Worm (Caenorhabditis elegans) whole organism, L1 larva: Measurements from ENCODE around the gene ipla-7.

Experiments used
- C34B4.2 ChIP-seq: sonication (generic microtip); optimal IDR thresholded peaks from 2 replicates; lab custom pipeline; 2017; ENCODE audit warnings: mild to moderate bottlenecking, missing genetic modification characterization, missing compliant biosample characterization
- Y116A8C.19 ChIP-seq: sonication (generic microtip); optimal IDR thresholded peaks from 2 replicates; lab custom pipeline; 2016; ENCODE audit warnings: missing compliant biosample characterization, missing genetic modification characterization, borderline replicate concordance
- ceh-63 ChIP-seq: fragments of 200-800 bp; sonication (Bioruptor generic); optimal IDR thresholded peaks from 2 replicates; lab custom pipeline; 2018; ENCODE audit warnings: mild to moderate bottlenecking, missing genetic modification characterization, missing compliant biosample characterization
- ceh-8 ChIP-seq: fragments of 200-800 bp; sonication (Bioruptor generic); optimal IDR thresholded peaks from 2 replicates; lab custom pipeline; 2018; ENCODE audit warnings: mild to moderate bottlenecking, missing genetic modification characterization, moderate library complexity, missing compliant biosample characterization
- ceh-82 ChIP-seq, 3 experiments: fragments of 150-350 bp in 1 of 3; sonication (generic microtip) in 2 of 3; optimal IDR thresholded peaks; 2 replicates each; lab custom pipeline; 2014 to 2017; ENCODE audit warnings: missing biosample characterization in 3 of 3, missing genetic modification characterization in 3 of 3
- ceh-90 ChIP-seq: sonication (generic microtip); optimal IDR thresholded peaks from 2 replicates; lab custom pipeline; 2016; ENCODE audit warnings: missing genetic modification characterization, missing compliant biosample characterization
- dsc-1 ChIP-seq: sonication (generic microtip); optimal IDR thresholded peaks from 2 replicates; lab custom pipeline; 2016; ENCODE audit warnings: mild to moderate bottlenecking, missing genetic modification characterization, missing compliant biosample characterization
- efl-1 ChIP-seq, 4 experiments: fragments of 150-350 bp; optimal IDR thresholded peaks in 3 of 4; peaks in 1 of 4; 1 replicate in 1 of 4; 2 replicates in 3 of 4; lab custom pipeline; 2014; ENCODE audit warnings: missing biosample characterization in 2 of 4, missing genetic modification characterization in 2 of 4, missing genetic modification reagents in 2 of 4
- efl-3 ChIP-seq: fragments of 200-800 bp; sonication (Bioruptor generic); optimal IDR thresholded peaks from 2 replicates; lab custom pipeline; 2018; ENCODE audit warnings: mild to moderate bottlenecking, missing genetic modification characterization, missing compliant biosample characterization
- elt-2 ChIP-seq: sonication (generic microtip); optimal IDR thresholded peaks from 2 replicates; lab custom pipeline; 2016; ENCODE audit warnings: missing genetic modification characterization, mild to moderate bottlenecking, inconsistent platforms, missing compliant biosample characterization, missing genetic modification reagents
- ets-5 ChIP-seq: fragments of 200-800 bp; sonication (Bioruptor generic); IDR thresholded peaks from 2 replicates; pipeline ENCODE4 v1.3.6; 2022; ENCODE audit warnings: missing genetic modification characterization, missing compliant biosample characterization
- grh-1 ChIP-seq: fragments of 200-800 bp; sonication (Bioruptor generic); IDR thresholded peaks from 2 replicates; pipeline ENCODE4 v1.3.6; 2022; ENCODE audit warnings: missing genetic modification reagents, missing genetic modification characterization, missing compliant biosample characterization
- hlh-4 ChIP-seq: sonication (generic microtip); optimal IDR thresholded peaks from 2 replicates; lab custom pipeline; 2016; ENCODE audit warnings: mild to moderate bottlenecking, missing genetic modification characterization, missing compliant biosample characterization
- lin-14 ChIP-seq: fragments of 200-800 bp; sonication (Bioruptor generic); optimal IDR thresholded peaks from 2 replicates; lab custom pipeline; 2018; ENCODE audit warnings: mild to moderate bottlenecking, missing genetic modification characterization, moderate library complexity, missing compliant biosample characterization
- lin-15B ChIP-seq: fragments of 150-350 bp; sonication (generic microtip); optimal IDR thresholded peaks from 3 replicates; lab custom pipeline; 2014; ENCODE audit warnings: missing biosample characterization, missing genetic modification characterization
- lin-35 ChIP-seq, 2 experiments: fragments of 150-350 bp; optimal IDR thresholded peaks; 2 replicates each; lab custom pipeline; 2014; ENCODE audit warnings: missing biosample characterization in 2 of 2, missing genetic modification characterization in 2 of 2, missing genetic modification reagents in 2 of 2
- lir-3 ChIP-seq: sonication (generic microtip); optimal IDR thresholded peaks from 2 replicates; lab custom pipeline; 2016; ENCODE audit warnings: mild to moderate bottlenecking, missing genetic modification characterization, moderate library complexity, missing compliant biosample characterization; ENCODE audit not compliant: poor library complexity
- mef-2 ChIP-seq: fragments of 150-350 bp; optimal IDR thresholded peaks from 2 replicates; lab custom pipeline; 2014; ENCODE audit warnings: missing biosample characterization, missing genetic modification characterization
- nhr-19 ChIP-seq: fragments of 200-800 bp; sonication (Bioruptor generic); conservative IDR thresholded peaks from 2 replicates; pipeline ENCODE4 v1.3.6; 2022; ENCODE audit warnings: missing genetic modification characterization, missing compliant biosample characterization
- nhr-237 ChIP-seq: fragments of 150-350 bp; optimal IDR thresholded peaks from 2 replicates; lab custom pipeline; 2014; ENCODE audit warnings: missing biosample characterization, missing genetic modification characterization
- nhr-28 ChIP-seq: fragments of 150-350 bp; optimal IDR thresholded peaks from 2 replicates; lab custom pipeline; 2014; ENCODE audit warnings: missing biosample characterization, missing genetic modification characterization
- nhr-47 ChIP-seq: sonication (generic microtip); optimal IDR thresholded peaks from 2 replicates; lab custom pipeline; 2016; ENCODE audit warnings: mild to moderate bottlenecking, missing genetic modification characterization, moderate library complexity, missing compliant biosample characterization
- nhr-84 ChIP-seq: sonication (generic microtip); optimal IDR thresholded peaks from 2 replicates; lab custom pipeline; 2017; ENCODE audit warnings: missing biosample characterization, missing genetic modification characterization
- nhr-85 ChIP-seq: sonication (generic microtip); peaks from one replicate; lab custom pipeline; 2016; ENCODE audit warnings: missing genetic modification characterization, inconsistent platforms, missing compliant biosample characterization
- nhr-90 ChIP-seq: sonication (generic microtip); optimal IDR thresholded peaks from 2 replicates; lab custom pipeline; 2016; ENCODE audit warnings: mild to moderate bottlenecking, missing genetic modification characterization, missing compliant biosample characterization; ENCODE audit not compliant: poor library complexity
- pag-3 ChIP-seq: sonication (generic microtip); optimal IDR thresholded peaks from 2 replicates; lab custom pipeline; 2017; ENCODE audit warnings: missing genetic modification characterization, mild to moderate bottlenecking, missing compliant biosample characterization, antibody characterized with exemption, borderline replicate concordance; ENCODE audit not compliant: insufficient read depth
- pax-3 ChIP-seq: fragments of 200-800 bp; sonication (Bioruptor generic); optimal IDR thresholded peaks from 2 replicates; lab custom pipeline; 2018; ENCODE audit warnings: mild to moderate bottlenecking, missing genetic modification characterization, moderate library complexity, missing compliant biosample characterization
- snu-23 ChIP-seq: sonication (generic microtip); optimal IDR thresholded peaks from 2 replicates; lab custom pipeline; 2016; ENCODE audit warnings: missing genetic modification characterization, missing compliant biosample characterization
- sptf-1 ChIP-seq: fragments of 150-350 bp; optimal IDR thresholded peaks from 2 replicates; lab custom pipeline; 2014; ENCODE audit warnings: missing biosample characterization, missing genetic modification characterization
- sup-37 ChIP-seq: fragments of 200-800 bp; sonication (Bioruptor generic); optimal IDR thresholded peaks from 2 replicates; lab custom pipeline; 2018; ENCODE audit warnings: mild to moderate bottlenecking, missing genetic modification characterization, missing compliant biosample characterization
- tbx-2 ChIP-seq: sonication (generic microtip); optimal IDR thresholded peaks from 2 replicates; lab custom pipeline; 2016; ENCODE audit warnings: missing genetic modification characterization, missing compliant biosample characterization
- unc-30 ChIP-seq: sonication (generic microtip); optimal IDR thresholded peaks from 2 replicates; lab custom pipeline; 2017; ENCODE audit warnings: missing biosample characterization, missing genetic modification characterization
- unc-86 ChIP-seq: sonication (generic microtip); optimal IDR thresholded peaks from 2 replicates; lab custom pipeline; 2016; ENCODE audit warnings: missing genetic modification characterization, missing compliant biosample characterization
- unc-98 ChIP-seq: fragments of 200-800 bp; sonication (Bioruptor generic); IDR thresholded peaks from 2 replicates; pipeline ENCODE4 v1.3.6; 2022; ENCODE audit warnings: missing genetic modification characterization, missing compliant biosample characterization
- vab-15 ChIP-seq: sonication (generic microtip); optimal IDR thresholded peaks from 2 replicates; lab custom pipeline; 2017; ENCODE audit warnings: missing genotype, mild to moderate bottlenecking, missing genetic modification characterization, missing compliant biosample characterization

The ipla-7 gene

ce11 chrIV:10056138-10056537 is 6.5 kb downstream of the ipla-7 start, which contains the start of gene T04B2.7:
Gene T04B2.7 (minus strand): TSS chrIV:10056238.
- TF ChIP-seq ceh-82 (tag; optimal IDR thresholded peaks at IDR 0.05; lab: Kevin White, UChicago), result no peak
- TF ChIP-seq ets-5 (GFP tag; lab: Robert Waterston, UW), result no peak
- no peak for TF ChIP-seq elt-2 (tag; lab: Kevin White, UChicago)
- no peak for TF ChIP-seq unc-30 (tag; lab: Kevin White, UChicago)
- no peak for TF ChIP-seq vab-15 (tag; lab: Kevin White, UChicago)
- TF ChIP-seq hlh-4 (tag; lab: Kevin White, UChicago), result no peak
- no peak for TF ChIP-seq lin-15B (tag; lab: Kevin White, UChicago)
- TF ChIP-seq ceh-63 (GFP tag; lab: Kevin White, UChicago), result no peak
- no peak for TF ChIP-seq mef-2 (tag; lab: Kevin White, UChicago)
- TF ChIP-seq lin-35 (GFP tag; optimal IDR thresholded peaks at IDR 0.05; lab: Kevin White, UChicago), result no peak
- TF ChIP-seq ceh-8, result no peak

ce11 chrIV:10053550-10053949 is 9.1 kb downstream of the ipla-7 start, which contains the start of gene srv-12:
Gene srv-12 (minus strand): TSS chrIV:10053650.
- TF ChIP-seq pax-3, result no peak
- TF ChIP-seq sptf-1 (tag; lab: Kevin White, UChicago), result no peak
- TF ChIP-seq nhr-19 (GFP tag; lab: Robert Waterston, UW), result no peak
- TF ChIP-seq nhr-47 (tag; lab: Kevin White, UChicago), result no peak
- TF ChIP-seq nhr-84 (tag; lab: Kevin White, UChicago), result no peak
- TF ChIP-seq ceh-63 (GFP tag; lab: Kevin White, UChicago), result no peak
- no peak for TF ChIP-seq unc-98
- TF ChIP-seq snu-23 (GFP tag; lab: Kevin White, UChicago), result no peak
- TF ChIP-seq dsc-1 (tag; lab: Kevin White, UChicago), result no peak
- no peak for TF ChIP-seq nhr-28 (tag; lab: Kevin White, UChicago)
- no peak for TF ChIP-seq lir-3 (tag; lab: Kevin White, UChicago)
- no peak for TF ChIP-seq unc-30 (tag; lab: Kevin White, UChicago)
- no peak for TF ChIP-seq unc-86

ce11 chrIV:10051088-10051487 is 11.6 kb downstream of the ipla-7 start, which contains the start of gene T04B2.8:
Gene T04B2.8 (minus strand): TSS chrIV:10051188.
- TF ChIP-seq sptf-1 (tag; lab: Kevin White, UChicago) (no peak), Y116A8C.19 (tag; lab: Kevin White, UChicago) (no peak), efl-3 (GFP tag; lab: Kevin White, UChicago) (no peak), lin-14 (GFP tag; lab: Kevin White, UChicago) (no peak), ceh-8 (no peak), hlh-4 (tag; lab: Kevin White, UChicago) (no peak), grh-1 (GFP tag; lab: Robert Waterston, UW) (no peak), nhr-85 (tag; lab: Kevin White, UChicago) (no peak), nhr-237 (tag; lab: Kevin White, UChicago) (no peak), C34B4.2 (tag; lab: Kevin White, UChicago) (no peak), ceh-90 (tag; lab: Kevin White, UChicago) (no peak), nhr-84 (tag; lab: Kevin White, UChicago) (no peak), nhr-28 (tag; lab: Kevin White, UChicago) (no peak), pag-3 (no peak), tbx-2 (tag; lab: Kevin White, UChicago) (no peak), ceh-82 (tag; optimal IDR thresholded peaks at IDR 0.05; lab: Kevin White, UChicago) (no peak), efl-1 (optimal IDR thresholded peaks at IDR 0.05; lab: Kevin White, UChicago) (no peak), efl-1 (GFP tag; optimal IDR thresholded peaks at IDR 0.05 in 1 of 2; lab: Kevin White, UChicago) (no peak), nhr-90 (tag; lab: Kevin White, UChicago) (no peak), sup-37 (GFP tag; lab: Kevin White, UChicago) (no peak)
